Worm (Caenorhabditis elegans) whole organism, L1 larva: ENCODE data around the gene T05A12.3.

Experiments
- C04F5.9 ChIP-seq: sonication (generic microtip); optimal IDR thresholded peaks from 2 replicates; lab custom pipeline; 2016; ENCODE audit warnings: missing genetic modification characterization, missing compliant biosample characterization
- C16A3.4 ChIP-seq: fragments of 150-350 bp; optimal IDR thresholded peaks from 2 replicates; lab custom pipeline; 2014; ENCODE audit warnings: missing biosample characterization, missing genetic modification characterization
- C34B4.2 ChIP-seq: sonication (generic microtip); optimal IDR thresholded peaks from 2 replicates; lab custom pipeline; 2017; ENCODE audit warnings: mild to moderate bottlenecking, missing genetic modification characterization, missing compliant biosample characterization
- blmp-1 ChIP-seq: fragments of 150-350 bp; optimal IDR thresholded peaks from 2 replicates; lab custom pipeline; 2014; ENCODE audit warnings: missing biosample characterization, missing genetic modification characterization
- ceh-63 ChIP-seq: fragments of 200-800 bp; sonication (Bioruptor generic); optimal IDR thresholded peaks from 2 replicates; lab custom pipeline; 2018; ENCODE audit warnings: mild to moderate bottlenecking, missing genetic modification characterization, missing compliant biosample characterization
- ceh-8 ChIP-seq: fragments of 200-800 bp; sonication (Bioruptor generic); optimal IDR thresholded peaks from 2 replicates; lab custom pipeline; 2018; ENCODE audit warnings: mild to moderate bottlenecking, missing genetic modification characterization, moderate library complexity, missing compliant biosample characterization
- ceh-82 ChIP-seq, 3 experiments: fragments of 150-350 bp in 1 of 3; sonication (generic microtip) in 2 of 3; optimal IDR thresholded peaks; 2 replicates each; lab custom pipeline; 2014 to 2017; ENCODE audit warnings: missing biosample characterization in 3 of 3, missing genetic modification characterization in 3 of 3
- ceh-88 ChIP-seq: fragments of 200-800 bp; sonication (Bioruptor generic); IDR thresholded peaks from 2 replicates; pipeline ENCODE4 v1.3.6; 2022; ENCODE audit warnings: missing genetic modification characterization, missing compliant biosample characterization
- ceh-90 ChIP-seq: sonication (generic microtip); optimal IDR thresholded peaks from 2 replicates; lab custom pipeline; 2016; ENCODE audit warnings: missing genetic modification characterization, missing compliant biosample characterization
- dsc-1 ChIP-seq: sonication (generic microtip); optimal IDR thresholded peaks from 2 replicates; lab custom pipeline; 2016; ENCODE audit warnings: mild to moderate bottlenecking, missing genetic modification characterization, missing compliant biosample characterization
- efl-1 ChIP-seq, 4 experiments: fragments of 150-350 bp; optimal IDR thresholded peaks in 3 of 4; peaks in 1 of 4; 1 replicate in 1 of 4; 2 replicates in 3 of 4; lab custom pipeline; 2014; ENCODE audit warnings: missing biosample characterization in 2 of 4, missing genetic modification characterization in 2 of 4, missing genetic modification reagents in 2 of 4
- efl-3 ChIP-seq: fragments of 200-800 bp; sonication (Bioruptor generic); optimal IDR thresholded peaks from 2 replicates; lab custom pipeline; 2018; ENCODE audit warnings: mild to moderate bottlenecking, missing genetic modification characterization, missing compliant biosample characterization
- egl-13 ChIP-seq: sonication (generic microtip); optimal IDR thresholded peaks from 2 replicates; lab custom pipeline; 2016; ENCODE audit warnings: missing genotype, missing genetic modification reagents, missing genetic modification characterization, missing compliant biosample characterization
- elt-2 ChIP-seq: sonication (generic microtip); optimal IDR thresholded peaks from 2 replicates; lab custom pipeline; 2016; ENCODE audit warnings: missing genetic modification characterization, mild to moderate bottlenecking, inconsistent platforms, missing compliant biosample characterization, missing genetic modification reagents
- elt-3 ChIP-seq, 6 experiments: fragments of 150-350 bp in 1 of 6; sonication (generic microtip); optimal IDR thresholded peaks; 2 replicates each; lab custom pipeline; 2017 to 2018; ENCODE audit warnings: missing biosample characterization in 6 of 6, missing genetic modification characterization in 6 of 6, inconsistent platforms in 1 of 6
- fkh-4 ChIP-seq: sonication (generic microtip); optimal IDR thresholded peaks from 2 replicates; lab custom pipeline; 2016; ENCODE audit warnings: missing compliant biosample characterization, missing genetic modification characterization, borderline replicate concordance
- fkh-8 ChIP-seq: sonication (generic microtip); optimal IDR thresholded peaks from 2 replicates; lab custom pipeline; 2016; ENCODE audit warnings: mild to moderate bottlenecking, missing genetic modification characterization, missing compliant biosample characterization
- fos-1 ChIP-seq: fragments of 150-350 bp; optimal IDR thresholded peaks from 2 replicates; lab custom pipeline; 2014; ENCODE audit warnings: missing biosample characterization, missing genetic modification characterization
- grh-1 ChIP-seq: fragments of 200-800 bp; sonication (Bioruptor generic); IDR thresholded peaks from 2 replicates; pipeline ENCODE4 v1.3.6; 2022; ENCODE audit warnings: missing genetic modification reagents, missing genetic modification characterization, missing compliant biosample characterization
- hlh-17 ChIP-seq: fragments of 200-800 bp; sonication (Bioruptor generic); optimal IDR thresholded peaks from 2 replicates; lab custom pipeline; 2018; ENCODE audit warnings: missing genetic modification characterization, mild to moderate bottlenecking, missing compliant biosample characterization, moderate library complexity, borderline replicate concordance
- irx-1 ChIP-seq: sonication (generic microtip); optimal IDR thresholded peaks from 2 replicates; lab custom pipeline; 2016; ENCODE audit warnings: missing genetic modification characterization, missing compliant biosample characterization
- isw-1 ChIP-seq: fragments of 200-800 bp; sonication (Bioruptor generic); IDR thresholded peaks from 2 replicates; pipeline ENCODE4 v1.3.6; 2022; ENCODE audit warnings: missing genetic modification characterization, missing compliant biosample characterization
- jun-1 ChIP-seq: fragments of 150-350 bp; optimal IDR thresholded peaks from 2 replicates; lab custom pipeline; 2014; ENCODE audit warnings: missing biosample characterization, missing genetic modification reagents, missing genetic modification characterization
- lin-13 ChIP-seq: fragments of 150-350 bp; optimal IDR thresholded peaks from 2 replicates; lab custom pipeline; 2014; ENCODE audit warnings: missing biosample characterization, missing genetic modification reagents, missing genetic modification characterization
- lin-14 ChIP-seq: fragments of 200-800 bp; sonication (Bioruptor generic); optimal IDR thresholded peaks from 2 replicates; lab custom pipeline; 2018; ENCODE audit warnings: mild to moderate bottlenecking, missing genetic modification characterization, moderate library complexity, missing compliant biosample characterization
- lin-35 ChIP-seq, 2 experiments: fragments of 150-350 bp; optimal IDR thresholded peaks; 2 replicates each; lab custom pipeline; 2014; ENCODE audit warnings: missing biosample characterization in 2 of 2, missing genetic modification characterization in 2 of 2, missing genetic modification reagents in 2 of 2
- lsy-2 ChIP-seq, 2 experiments: fragments of 150-350 bp; optimal IDR thresholded peaks; 2 replicates each; lab custom pipeline; 2014; ENCODE audit warnings: missing biosample characterization in 2 of 2, missing genetic modification characterization in 2 of 2
- mab-9 ChIP-seq: fragments of 200-800 bp; sonication (Bioruptor generic); IDR thresholded peaks from 2 replicates; pipeline ENCODE4 v1.3.6; 2022; ENCODE audit warnings: missing genetic modification reagents, missing genetic modification characterization, missing compliant biosample characterization
- nhr-11 ChIP-seq: fragments of 150-350 bp; optimal IDR thresholded peaks from 2 replicates; lab custom pipeline; 2014; ENCODE audit warnings: missing biosample characterization, missing genetic modification characterization
- nhr-47 ChIP-seq: sonication (generic microtip); optimal IDR thresholded peaks from 2 replicates; lab custom pipeline; 2016; ENCODE audit warnings: mild to moderate bottlenecking, missing genetic modification characterization, moderate library complexity, missing compliant biosample characterization
- nhr-71 ChIP-seq: sonication (generic microtip); optimal IDR thresholded peaks from 2 replicates; lab custom pipeline; 2016; ENCODE audit warnings: mild to moderate bottlenecking, missing genetic modification characterization, moderate library complexity, missing compliant biosample characterization
- nhr-76 ChIP-seq: sonication (generic microtip); optimal IDR thresholded peaks from 2 replicates; lab custom pipeline; 2017; ENCODE audit warnings: missing biosample characterization, missing genetic modification characterization
- nhr-84 ChIP-seq: sonication (generic microtip); optimal IDR thresholded peaks from 2 replicates; lab custom pipeline; 2017; ENCODE audit warnings: missing biosample characterization, missing genetic modification characterization
- nhr-90 ChIP-seq: sonication (generic microtip); optimal IDR thresholded peaks from 2 replicates; lab custom pipeline; 2016; ENCODE audit warnings: mild to moderate bottlenecking, missing genetic modification characterization, missing compliant biosample characterization; ENCODE audit not compliant: poor library complexity
- pax-3 ChIP-seq: fragments of 200-800 bp; sonication (Bioruptor generic); optimal IDR thresholded peaks from 2 replicates; lab custom pipeline; 2018; ENCODE audit warnings: mild to moderate bottlenecking, missing genetic modification characterization, moderate library complexity, missing compliant biosample characterization
- pqm-1 ChIP-seq: sonication (generic microtip); optimal IDR thresholded peaks from 3 replicates; lab custom pipeline; 2017; ENCODE audit warnings: missing biosample characterization, missing genetic modification characterization
- rnt-1 ChIP-seq: sonication (generic microtip); optimal IDR thresholded peaks from 2 replicates; lab custom pipeline; 2016; ENCODE audit warnings: mild to moderate bottlenecking, missing genetic modification characterization, moderate library complexity, missing compliant biosample characterization
- skn-1 ChIP-seq: fragments of 150-350 bp; optimal IDR thresholded peaks from 2 replicates; lab custom pipeline; 2014; ENCODE audit warnings: missing biosample characterization, missing genetic modification characterization
- sox-4 ChIP-seq: sonication (generic microtip); optimal IDR thresholded peaks from 2 replicates; lab custom pipeline; 2016; ENCODE audit warnings: missing genetic modification characterization, missing compliant biosample characterization
- tbx-2 ChIP-seq: sonication (generic microtip); optimal IDR thresholded peaks from 2 replicates; lab custom pipeline; 2016; ENCODE audit warnings: missing genetic modification characterization, missing compliant biosample characterization
- unc-86 ChIP-seq: sonication (generic microtip); optimal IDR thresholded peaks from 2 replicates; lab custom pipeline; 2016; ENCODE audit warnings: missing genetic modification characterization, missing compliant biosample characterization
- unc-98 ChIP-seq: fragments of 200-800 bp; sonication (Bioruptor generic); IDR thresholded peaks from 2 replicates; pipeline ENCODE4 v1.3.6; 2022; ENCODE audit warnings: missing genetic modification characterization, missing compliant biosample characterization
- vab-15 ChIP-seq: sonication (generic microtip); optimal IDR thresholded peaks from 2 replicates; lab custom pipeline; 2017; ENCODE audit warnings: missing genotype, mild to moderate bottlenecking, missing genetic modification characterization, missing compliant biosample characterization
- zag-1 ChIP-seq: fragments of 150-350 bp; optimal IDR thresholded peaks from 2 replicates; lab custom pipeline; 2014; ENCODE audit warnings: missing biosample characterization, missing genetic modification characterization
- zip-4 ChIP-seq: fragments of 200-800 bp; sonication (Bioruptor generic); optimal IDR thresholded peaks from 2 replicates; lab custom pipeline; 2018; ENCODE audit warnings: mild to moderate bottlenecking, missing genetic modification characterization, moderate library complexity, missing compliant biosample characterization
- ztf-11 ChIP-seq, 2 experiments: sonication (generic microtip); optimal IDR thresholded peaks; 2 replicates each; lab custom pipeline; 2016 to 2017; ENCODE audit warnings: missing genetic modification characterization in 2 of 2, missing biosample characterization in 1 of 2, missing compliant biosample characterization in 1 of 2
- ztf-4 ChIP-seq: fragments of 150-350 bp; optimal IDR thresholded peaks from 2 replicates; lab custom pipeline; 2014; ENCODE audit warnings: missing biosample characterization, missing genetic modification characterization

Gene T05A12.3

DNA sequence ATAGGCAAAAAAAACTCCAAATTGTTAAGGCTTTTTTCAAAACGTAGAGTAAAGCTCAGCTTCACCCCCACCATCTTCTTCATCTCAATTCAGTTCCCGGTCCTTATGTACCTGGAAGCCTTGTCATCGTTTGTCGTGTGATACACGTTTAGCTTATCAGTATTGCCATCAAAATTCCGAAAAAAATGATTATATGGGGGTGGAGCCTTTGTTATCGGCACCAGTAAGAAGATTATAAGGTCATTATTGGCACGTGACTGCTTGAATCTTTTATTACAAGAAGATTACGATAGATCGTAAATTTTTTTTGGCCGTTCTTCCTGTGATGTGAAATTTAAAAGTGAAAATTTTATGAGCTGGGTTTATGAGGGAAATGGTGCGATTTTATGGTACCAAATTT, 7.0 kb downstream of the T05A12.3 start (continued):
- TF ChIP-seq ztf-11 (tag; optimal IDR thresholded peaks at IDR 0.05; lab: Kevin White, UChicago) = no peak
- TF ChIP-seq mab-9 (GFP tag; lab: Robert Waterston, UW) = no peak
- no peak for TF ChIP-seq C04F5.9 (tag; lab: Kevin White, UChicago)
- no peak for TF ChIP-seq pax-3 (tag; lab: Kevin White, UChicago)
- TF ChIP-seq hlh-17 (GFP tag; lab: Kevin White, UChicago) = no peak
- no peak for TF ChIP-seq lin-13 (GFP tag; lab: Kevin White, UChicago)
- TF ChIP-seq irx-1 = no peak
- no peak for TF ChIP-seq C16A3.4 (tag; lab: Kevin White, UChicago)
- TF ChIP-seq isw-1 (GFP tag; lab: Robert Waterston, UW) = no peak
- peak; percentile 12 for TF ChIP-seq pqm-1 (tag; lab: Kevin White, UChicago)
- TF ChIP-seq egl-13 (tag; lab: Kevin White, UChicago) = no peak
- TF ChIP-seq nhr-84 (tag; lab: Kevin White, UChicago) = no peak
- peak; percentile 97 for TF ChIP-seq elt-2
- no peak for TF ChIP-seq ceh-90 (tag; lab: Kevin White, UChicago)
- no peak for TF ChIP-seq skn-1 (tag; lab: Kevin White, UChicago)
- no peak for TF ChIP-seq C34B4.2 (tag; lab: Kevin White, UChicago)
- no peak for TF ChIP-seq blmp-1
- no peak for TF ChIP-seq efl-1 (optimal IDR thresholded peaks at IDR 0.05; lab: Kevin White, UChicago)
- TF ChIP-seq efl-1 (GFP tag; optimal IDR thresholded peaks at IDR 0.05 in 1 of 2; lab: Kevin White, UChicago) = peak in 1 of 2 experiments; percentile 81
- no peak for TF ChIP-seq sox-4 (tag; lab: Kevin White, UChicago)
- TF ChIP-seq jun-1 (tag; lab: Kevin White, UChicago) = peak; percentile 59
- no peak for TF ChIP-seq ceh-8
- TF ChIP-seq zip-4 = no peak
- no peak for TF ChIP-seq ceh-82 (tag; optimal IDR thresholded peaks at IDR 0.05; lab: Kevin White, UChicago)
- TF ChIP-seq lin-14 (GFP tag; lab: Kevin White, UChicago) = no peak
- no peak for TF ChIP-seq unc-86 (tag; lab: Kevin White, UChicago)
- peak; percentile 14 for TF ChIP-seq nhr-90 (tag; lab: Kevin White, UChicago)
- no peak for TF ChIP-seq efl-3 (GFP tag; lab: Kevin White, UChicago)
- TF ChIP-seq fkh-8 (tag; lab: Kevin White, UChicago) = no peak
- no peak for TF ChIP-seq zag-1 (tag; lab: Kevin White, UChicago)
- no peak for TF ChIP-seq unc-98 (GFP tag; lab: Robert Waterston, UW)
- no peak for TF ChIP-seq fkh-4 (tag; lab: Kevin White, UChicago)
- TF ChIP-seq dsc-1 (tag; lab: Kevin White, UChicago) = peak; percentile 12

DNA sequence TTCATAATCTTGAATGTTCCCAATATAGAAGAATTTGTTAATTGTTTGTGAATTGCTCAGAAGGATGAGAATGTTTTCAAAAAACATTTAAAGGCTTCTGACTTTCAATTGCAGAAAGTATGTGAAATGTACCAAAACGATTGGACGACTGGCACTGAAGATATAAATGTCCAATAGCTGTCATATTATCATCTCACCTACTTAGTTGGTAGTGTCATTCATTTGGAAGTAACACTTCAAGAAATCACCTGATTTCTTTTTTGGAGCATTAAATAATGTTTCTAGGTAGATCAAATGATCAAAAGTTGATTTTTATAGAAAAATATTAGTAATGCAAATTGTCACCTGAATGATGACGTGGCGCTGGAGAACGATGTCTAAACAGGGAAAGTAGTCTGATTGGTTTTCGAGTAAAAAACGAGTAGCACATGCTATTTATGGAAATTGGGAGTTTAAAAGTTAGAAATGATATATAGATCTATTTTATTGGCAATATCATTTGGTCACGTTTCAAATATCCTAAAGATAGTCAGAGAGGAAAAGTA, 7.7 kb downstream of the T05A12.3 start:
- no peak for TF ChIP-seq ceh-63 (GFP tag; lab: Kevin White, UChicago)
- TF ChIP-seq nhr-84 (tag; lab: Kevin White, UChicago) = no peak
- TF ChIP-seq tbx-2 (tag; lab: Kevin White, UChicago) = no peak
- no peak for TF ChIP-seq ceh-8
- TF ChIP-seq ceh-82 (tag; optimal IDR thresholded peaks at IDR 0.05; lab: Kevin White, UChicago) = no peak
- TF ChIP-seq irx-1 = no peak
- TF ChIP-seq nhr-47 (tag; lab: Kevin White, UChicago) = peak; percentile 19
- no peak for TF ChIP-seq nhr-76 (tag; lab: Kevin White, UChicago)
- TF ChIP-seq lsy-2 (tag; optimal IDR thresholded peaks at IDR 0.05; lab: Kevin White, UChicago) = no peak
- peak; percentile 48 for TF ChIP-seq sox-4 (tag; lab: Kevin White, UChicago)
- no peak for TF ChIP-seq ztf-11 (tag; optimal IDR thresholded peaks at IDR 0.05; lab: Kevin White, UChicago)
- TF ChIP-seq elt-3 (tag; optimal IDR thresholded peaks at IDR 0.05; lab: Kevin White, UChicago) = no peak
- TF ChIP-seq ceh-88 (GFP tag; lab: Robert Waterston, UW) = no peak
- no peak for TF ChIP-seq nhr-11
- TF ChIP-seq nhr-71 (tag; lab: Kevin White, UChicago) = peak; percentile 45
- TF ChIP-seq lin-35 (GFP tag; optimal IDR thresholded peaks at IDR 0.05; lab: Kevin White, UChicago) = no peak
- TF ChIP-seq C34B4.2 (tag; lab: Kevin White, UChicago) = no peak
- no peak for TF ChIP-seq ztf-4 (tag; lab: Kevin White, UChicago)
- peak; percentile 51 for TF ChIP-seq dsc-1 (tag; lab: Kevin White, UChicago)
- TF ChIP-seq unc-98 (GFP tag; lab: Robert Waterston, UW) = no peak
- TF ChIP-seq fos-1 (tag; lab: Kevin White, UChicago) = no peak
- TF ChIP-seq isw-1 (GFP tag; lab: Robert Waterston, UW) = no peak
- peak; percentile 64 for TF ChIP-seq fkh-8 (tag; lab: Kevin White, UChicago)
- TF ChIP-seq rnt-1 (tag; lab: Kevin White, UChicago) = no peak
- TF ChIP-seq grh-1 (GFP tag; lab: Robert Waterston, UW) = no peak
- TF ChIP-seq vab-15 (tag; lab: Kevin White, UChicago) = no peak
